Worm (Caenorhabditis elegans): Measurements from ENCODE around the gene rom-1.
A peak's percentile ranks its signal among the peaks of the same experiment; 100 is the strongest.

Gene rom-1

DNA sequence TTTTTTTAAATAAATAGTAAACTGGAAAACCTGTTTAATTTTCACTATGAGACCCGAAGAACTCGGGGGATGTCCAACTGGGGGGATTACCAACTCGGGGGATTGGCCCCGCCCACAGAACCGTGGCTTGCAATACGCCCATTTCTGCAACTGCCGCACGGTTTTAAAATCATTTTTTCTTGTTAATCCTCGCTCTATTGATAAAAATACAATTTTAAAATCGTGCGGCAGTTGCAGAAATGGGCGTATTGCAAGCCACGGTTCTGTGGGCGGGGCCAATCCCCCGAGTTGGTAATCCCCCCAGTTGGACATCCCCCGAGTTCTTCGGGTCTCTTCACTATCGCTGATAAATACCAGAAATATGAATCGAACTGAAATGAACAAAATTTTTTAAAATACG lies 15.0 kb downstream of the rom-1 start, which contains the start of gene mmab-1 (continued):
- TF ChIP-seq snpc-1.2 (GFP tag; IDR thresholded peaks at IDR 0.05) (0 out of 2 replicates have a peak, but pooled peaks have one; percentile 20), lin-29 (GFP tag; IDR thresholded peaks at IDR 0.05) (0 out of 2 replicates have a peak, but pooled peaks have one; percentile 8), php-3 (GFP tag; IDR thresholded peaks at IDR 0.05) (peak; percentile 29; the same call in 1 of the 2 replicates), hmg-1.1 (GFP tag; IDR thresholded peaks at IDR 0.05) (peak; percentile 65), egl-43 (GFP tag; IDR thresholded peaks at IDR 0.05) (peak; percentile 64; the same call in 1 of the 2 replicates), dve-1 (tag; optimal IDR thresholded peaks at IDR 0.05; ENCODE audit: insufficient read depth) (peak; percentile 29), mxl-3 (GFP tag; optimal IDR thresholded peaks at IDR 0.05) (peak; percentile 3), lin-38 (GFP tag; IDR thresholded peaks at IDR 0.05) (peak; percentile 87), dpl-1 (GFP tag; optimal IDR thresholded peaks at IDR 0.05) (peak; percentile 34), rbr-2 (tag; optimal IDR thresholded peaks at IDR 0.05) (peak; percentile 50), ceh-20 (GFP tag; IDR thresholded peaks at IDR 0.05) (peak; percentile 74), nhr-42 (GFP tag; IDR thresholded peaks at IDR 0.05) (peak; percentile 74; the same call in 1 of the 2 replicates), ces-1 (GFP tag; optimal IDR thresholded peaks at IDR 0.05) (peak; percentile 27)

DNA sequence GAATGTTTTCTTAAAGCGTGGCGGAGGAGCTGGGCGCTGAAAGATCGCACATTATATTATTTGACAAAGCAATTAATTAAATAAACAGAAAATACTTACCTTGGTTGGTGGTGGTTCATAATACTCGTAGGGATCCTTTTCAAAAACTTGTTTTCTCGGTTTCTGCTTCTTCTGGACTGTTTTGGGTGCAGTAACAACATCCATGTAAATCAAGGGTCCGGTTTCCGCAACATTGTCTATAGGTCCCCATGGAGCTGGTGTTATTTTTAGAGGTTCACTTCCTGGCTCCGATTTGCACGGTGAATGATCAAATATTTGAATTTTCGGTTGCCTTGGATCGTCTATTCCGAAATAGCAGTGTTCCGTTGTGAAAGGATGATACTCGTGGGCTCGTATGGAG lies 17.1 kb downstream of the rom-1 start:
- TF ChIP-seq F44E2.7 (GFP tag; IDR thresholded peaks at IDR 0.05) (no peak), hif-1 (tag; optimal IDR thresholded peaks at IDR 0.05) (no peak), hlh-11 (tag; optimal IDR thresholded peaks at IDR 0.05) (no peak), mdl-1 (tag; optimal IDR thresholded peaks at IDR 0.05) (no peak), D1046.2 (GFP tag; IDR thresholded peaks at IDR 0.05) (no peak), zfp-2 (tag; optimal IDR thresholded peaks at IDR 0.05) (no peak), ceh-28 (tag; optimal IDR thresholded peaks at IDR 0.05) (no peak), nhr-237 (tag; optimal IDR thresholded peaks at IDR 0.05) (no peak), F26F4.8 (GFP tag; conservative IDR thresholded peaks at IDR 0.05) (0 out of 2 replicates have a peak, but pooled peaks have one; percentile 51), lin-29 (GFP tag; IDR thresholded peaks at IDR 0.05) (no peak), aha-1 (tag) (peak; percentile 67), ama-1 (optimal IDR thresholded peaks at IDR 0.05) (no peak), ctbp-1 (GFP tag; IDR thresholded peaks at IDR 0.05) (no peak), dpl-1 (GFP tag; optimal IDR thresholded peaks at IDR 0.05) (no peak), R02D3.7 (tag; optimal IDR thresholded peaks at IDR 0.05) (no peak)

DNA sequence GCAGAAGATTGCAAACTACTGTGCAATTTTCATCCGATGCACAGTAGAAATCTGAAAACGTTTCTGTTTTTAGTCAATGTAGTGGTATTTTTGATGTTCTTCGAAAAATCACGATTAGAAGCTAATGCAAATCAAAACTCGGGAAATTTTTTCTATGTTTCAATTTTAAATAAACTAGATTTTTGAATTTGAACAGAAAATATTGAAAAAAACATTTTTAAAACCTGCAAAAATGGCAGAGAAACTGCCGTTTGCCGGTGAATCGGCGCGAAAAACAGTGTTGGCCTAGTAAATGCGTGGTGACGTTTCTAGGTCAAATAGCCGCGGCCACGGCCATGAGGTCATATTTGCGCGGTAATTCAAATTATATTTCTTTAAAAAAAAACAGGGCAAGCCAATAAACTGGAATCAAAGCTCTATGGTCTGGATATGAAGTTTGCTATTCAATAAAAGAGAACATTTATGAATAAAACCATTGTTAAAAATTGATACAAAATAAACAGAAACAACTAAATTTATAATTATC lies 23.2 kb downstream of the rom-1 start, which contains the start of gene set-2:
TSS of gene set-2 (minus strand) at position 51 of the 526 bp plus-strand sequence.
- TF ChIP-seq lin-13 (GFP tag; optimal IDR thresholded peaks at IDR 0.05) = peak; percentile 42
- TF ChIP-seq dmd-9 (GFP tag; IDR thresholded peaks at IDR 0.05) = peak; percentile 90
- 0 out of 2 replicates have a peak, but pooled peaks have one; percentile 42 for TF ChIP-seq dmd-8 (GFP tag; IDR thresholded peaks at IDR 0.05)
- TF ChIP-seq madf-9 (GFP tag; conservative IDR thresholded peaks at IDR 0.05) = 0 out of 2 replicates have a peak, but pooled peaks have one; percentile 20
- TF ChIP-seq hmg-1.1 (GFP tag; IDR thresholded peaks at IDR 0.05) = no peak
- no peak for TF ChIP-seq ztf-11 (tag; optimal IDR thresholded peaks at IDR 0.05)
- TF ChIP-seq vab-7 (GFP tag; IDR thresholded peaks at IDR 0.05) = 0 out of 2 replicates have a peak, but pooled peaks have one; percentile 18
- peak; percentile 63 for TF ChIP-seq arid-1 (GFP tag; conservative IDR thresholded peaks at IDR 0.05)
- TF ChIP-seq lsy-2 (tag; optimal IDR thresholded peaks at IDR 0.05) = peak in 1 of 2 experiments; percentile 66
- no peak for TF ChIP-seq mxl-2 (GFP tag; conservative IDR thresholded peaks at IDR 0.05)
- peak; percentile 64 for TF ChIP-seq duxl-1 (tag; optimal IDR thresholded peaks at IDR 0.05; ENCODE audit: poor library complexity)
- TF ChIP-seq nhr-102 (tag; optimal IDR thresholded peaks at IDR 0.05) = peak; percentile 29
- TF ChIP-seq fkh-10 (GFP tag; optimal IDR thresholded peaks at IDR 0.05) = no peak
- TF ChIP-seq zip-2 (tag; optimal IDR thresholded peaks at IDR 0.05) = no peak
- peak; percentile 99 for TF ChIP-seq mes-2 (tag; optimal IDR thresholded peaks at IDR 0.05; ENCODE audit: poor library complexity, severe bottlenecking)
- peak; percentile 75 for TF ChIP-seq lin-38 (GFP tag; IDR thresholded peaks at IDR 0.05)
- peak; percentile 98 for TF ChIP-seq unc-130 (GFP tag; optimal IDR thresholded peaks at IDR 0.05)
- TF ChIP-seq tra-1 (GFP tag; IDR thresholded peaks at IDR 0.05) = no peak
- TF ChIP-seq dpl-1 (GFP tag; optimal IDR thresholded peaks at IDR 0.05) = peak; percentile 91
- peak; percentile 61; the same call in 1 of the 2 replicates for TF ChIP-seq D1046.2 (GFP tag; IDR thresholded peaks at IDR 0.05)
- TF ChIP-seq nhr-25 (tag; optimal IDR thresholded peaks at IDR 0.05; ENCODE audit: borderline replicate concordance, insufficient read depth) = no peak
- TF ChIP-seq ceh-20 (GFP tag; IDR thresholded peaks at IDR 0.05) = peak; percentile 47; the same call in 1 of the 2 replicates
- peak; percentile 69 for TF ChIP-seq dmd-6 (GFP tag; IDR thresholded peaks at IDR 0.05)
- peak; percentile 68 for TF ChIP-seq Y48G9A.11 (GFP tag; IDR thresholded peaks at IDR 0.05)
- no peak for TF ChIP-seq fos-1 (tag; optimal IDR thresholded peaks at IDR 0.05)
- peak; percentile 43 for TF ChIP-seq mxl-3 (GFP tag; optimal IDR thresholded peaks at IDR 0.05)
